Fruit fly (Drosophila melanogaster) Kc167 (cell line): ENCODE measurements around the gene CG2681.

ENCODE experiments used
- h ChIP-seq: fragments of >200 bp; optimal IDR thresholded peaks from 3 replicates; lab custom pipeline; 2018; ENCODE audit warnings: missing external identifiers
- insv ChIP-seq: fragments of >200 bp; optimal IDR thresholded peaks from 3 replicates; lab custom pipeline; 2018; ENCODE audit warnings: missing external identifiers
- psq ChIP-seq: fragments of >200 bp; optimal IDR thresholded peaks from 2 replicates; lab custom pipeline; 2017; ENCODE audit warnings: missing external identifiers

DNA sequence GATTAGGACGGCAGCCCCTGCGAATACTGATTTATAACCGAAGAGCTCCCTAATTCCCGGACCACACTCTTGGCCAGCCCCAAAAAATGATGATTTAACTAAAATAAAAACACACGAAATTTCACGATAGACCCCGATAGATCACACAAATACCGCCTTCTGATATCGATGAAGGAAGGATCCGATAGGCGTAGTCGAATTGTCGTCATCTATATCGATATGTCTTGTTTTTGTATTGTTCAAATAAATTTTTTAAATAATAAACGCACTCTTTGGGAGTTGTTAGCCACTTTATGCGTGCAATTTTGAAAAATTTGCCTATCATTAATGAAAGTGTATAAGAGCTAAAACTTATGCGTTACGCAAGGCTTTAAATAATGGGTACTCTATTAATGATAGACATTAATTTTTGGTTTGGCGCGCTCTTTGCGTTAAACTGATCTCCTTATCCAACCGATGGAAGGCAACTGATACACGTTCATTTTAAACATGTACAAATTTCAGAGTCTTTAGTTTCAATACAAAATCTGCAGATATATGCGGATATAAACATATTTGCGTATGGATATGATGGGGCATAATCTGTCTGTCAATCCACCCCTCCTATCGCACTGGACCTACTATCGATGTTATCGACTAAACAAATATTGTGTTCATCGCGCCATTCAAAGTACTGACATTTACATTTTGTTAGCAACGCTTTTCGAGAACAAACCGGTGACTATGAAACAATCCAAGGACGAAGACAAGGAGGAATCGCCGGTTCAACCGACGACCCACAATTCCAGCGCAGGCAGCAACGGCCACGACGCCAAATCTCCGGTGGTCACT lies 10.2 kb upstream of the CG2681 start, which contains the start of the genes Spg7 and Lint-O:
- TF ChIP-seq psq (lab: Kevin White, UChicago), result no peak
- no peak for TF ChIP-seq insv (lab: Kevin White, UChicago)
- no peak for TF ChIP-seq h
